Worm (Caenorhabditis elegans) whole organism, early embryonic: ENCODE measurements around the gene F02D10.3.

Source experiments
- B0310.2 ChIP-seq: sonication (generic microtip); optimal IDR thresholded peaks from 2 replicates; lab custom pipeline; 2016; ENCODE audit warnings: mild to moderate bottlenecking, missing genetic modification characterization, missing compliant biosample characterization
- ama-1 ChIP-seq: fragments of 150-350 bp; optimal IDR thresholded peaks from 2 replicates; lab custom pipeline; 2014
- ets-7 ChIP-seq: sonication (generic microtip); optimal IDR thresholded peaks from 2 replicates; lab custom pipeline; 2016; ENCODE audit warnings: missing genotype, missing genetic modification characterization, missing compliant biosample characterization
- hmbx-1 ChIP-seq: sonication (generic microtip); optimal IDR thresholded peaks from 2 replicates; lab custom pipeline; 2016; ENCODE audit warnings: mild to moderate bottlenecking, missing genetic modification characterization, missing compliant biosample characterization
- pes-1 ChIP-seq: fragments of 200-800 bp; sonication (Bioruptor generic); IDR thresholded peaks from 2 replicates; pipeline ENCODE4 v1.3.6; 2022; ENCODE audit warnings: missing genetic modification reagents, missing genetic modification characterization, missing compliant biosample characterization
- tbx-37 ChIP-seq: fragments of 200-800 bp; sonication (Bioruptor generic); conservative IDR thresholded peaks from 2 replicates; pipeline ENCODE4 v1.3.6; 2022; ENCODE audit warnings: missing genetic modification reagents, missing genetic modification characterization, missing compliant biosample characterization

DNA sequence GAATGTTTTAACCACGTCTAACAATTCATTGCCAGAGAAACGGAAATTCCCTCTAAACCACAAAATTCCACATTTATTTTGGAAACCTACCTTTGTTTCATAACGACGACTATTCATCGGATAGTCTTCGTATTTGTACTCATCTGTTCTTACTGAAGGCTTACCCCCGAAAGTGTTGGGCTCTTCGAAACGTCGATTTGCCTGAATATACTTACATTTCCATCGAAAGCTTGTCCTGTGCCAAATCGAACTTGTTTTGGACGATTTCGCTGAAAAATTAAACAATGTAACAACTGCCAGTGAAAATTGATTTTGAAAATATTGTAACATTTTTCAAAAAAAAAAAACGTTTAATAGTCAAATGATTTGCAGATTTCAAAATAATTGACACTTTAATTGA, at the start of gene F02D10.3:
- TF ChIP-seq pes-1 (no peak), ama-1 (lab: Kevin White, UChicago) (no peak), hmbx-1 (no peak), ets-7 (tag; lab: Kevin White, UChicago) (no peak), B0310.2 (tag; lab: Kevin White, UChicago) (no peak), tbx-37 (GFP tag; lab: Robert Waterston, UW) (no peak)
